Worm (Caenorhabditis elegans): ENCODE results near the gene spp-22.

- TF ChIP-seq unc-130 (GFP tag; optimal IDR thresholded peaks at IDR 0.05) (no peak), B0336.3 (GFP tag; IDR thresholded peaks at IDR 0.05) (no peak), attf-5 (GFP tag; optimal IDR thresholded peaks at IDR 0.05) (no peak), snpc-4 (GFP tag; optimal IDR thresholded peaks at IDR 0.05) (no peak), snpc-4 (tag; optimal IDR thresholded peaks at IDR 0.05) (no peak), madf-6 (GFP tag; IDR thresholded peaks at IDR 0.05) (no peak), chd-7 (tag; optimal IDR thresholded peaks at IDR 0.05) (no peak), madf-10 (tag; optimal IDR thresholded peaks at IDR 0.05) (no peak), zim-3 (tag; optimal IDR thresholded peaks at IDR 0.05) (no peak), hrde-1 (tag; optimal IDR thresholded peaks at IDR 0.05; ENCODE audit: borderline replicate concordance) (no peak), nfya-1 (tag; optimal IDR thresholded peaks at IDR 0.05; ENCODE audit: borderline replicate concordance, insufficient read depth) (no peak), C17E4.6 (GFP tag; IDR thresholded peaks at IDR 0.05) (no peak), hmg-20 (GFP tag; IDR thresholded peaks at IDR 0.05) (no peak)
These were observed 40.8 kb upstream of the spp-22 start, which contains the start of gene bar-1 for ce11 chrX:7170575-7171297.

Measured in whole organism, young adult.